Worm (Caenorhabditis elegans): ENCODE results near the gene pfk-1.1.

ce11 chrX:2919488-2919887 is 21.2 kb upstream of the pfk-1.1 start:
- TF ChIP-seq sma-3 (GFP tag; optimal IDR thresholded peaks at IDR 0.05), result no peak
- TF ChIP-seq nhr-129 (tag; optimal IDR thresholded peaks at IDR 0.05), result no peak

All from whole organism, L2 larva.